Worm (Caenorhabditis elegans): ENCODE data around the gene Y49F6A.11.

ce11 chrII:3573255-3573654 is 25.4 kb downstream of the Y49F6A.11 start, which contains the start of gene clec-130:
- no peak for TF ChIP-seq ama-1 (optimal IDR thresholded peaks at IDR 0.05)
- TF ChIP-seq tbx-37 (GFP tag; conservative IDR thresholded peaks at IDR 0.05): no peak
- no peak for TF ChIP-seq pes-1 (GFP tag; IDR thresholded peaks at IDR 0.05)
- TF ChIP-seq sea-1 (GFP tag; conservative IDR thresholded peaks at IDR 0.05): no peak
- no peak for TF ChIP-seq tbx-11 (GFP tag; IDR thresholded peaks at IDR 0.05)
- no peak for TF ChIP-seq hnd-1 (tag; optimal IDR thresholded peaks at IDR 0.05)
- TF ChIP-seq F13C5.2 (tag; optimal IDR thresholded peaks at IDR 0.05): no peak
- no peak for TF ChIP-seq hmg-4 (GFP tag; optimal IDR thresholded peaks at IDR 0.05)
- no peak for TF ChIP-seq aly-1 (tag; optimal IDR thresholded peaks at IDR 0.05)
- no peak for TF ChIP-seq flt-1 (GFP tag; IDR thresholded peaks at IDR 0.05)
- no peak for TF ChIP-seq B0310.2 (tag; optimal IDR thresholded peaks at IDR 0.05)
- no peak for TF ChIP-seq tra-4 (tag; optimal IDR thresholded peaks at IDR 0.05)
